Fruit fly (Drosophila melanogaster): ENCODE results near the gene Lcp65Ag2.

The Lcp65Ag2 gene

dm6 chr3L:6124616-6125408, 8.6 kb downstream of the Lcp65Ag2 start:
- no peak for TF ChIP-seq tj (GFP tag; optimal IDR thresholded peaks at IDR 0.05)
- peak; percentile 20 for TF ChIP-seq CG7045 (GFP tag; optimal IDR thresholded peaks at IDR 0.05)
- no peak for TF ChIP-seq CG14711 (tag; optimal IDR thresholded peaks at IDR 0.05)
- TF ChIP-seq toe (GFP tag; optimal IDR thresholded peaks at IDR 0.05), result peak; percentile 12
- peak; percentile 47 for TF ChIP-seq Hr96 (GFP tag; optimal IDR thresholded peaks at IDR 0.05)
- no peak for TF ChIP-seq ovo (GFP tag; optimal IDR thresholded peaks at IDR 0.05)
- no peak for TF ChIP-seq CG11617 (GFP tag; optimal IDR thresholded peaks at IDR 0.05)

- TF ChIP-seq CG11617 (GFP tag; optimal IDR thresholded peaks at IDR 0.05), result no peak
- no peak for TF ChIP-seq CG7045 (GFP tag; optimal IDR thresholded peaks at IDR 0.05)
- TF ChIP-seq pad (GFP tag; optimal IDR thresholded peaks at IDR 0.05), result no peak
- no peak for TF ChIP-seq toe (GFP tag; optimal IDR thresholded peaks at IDR 0.05)
- no peak for TF ChIP-seq Crg-1 (GFP tag; optimal IDR thresholded peaks at IDR 0.05)
- TF ChIP-seq CG12768 (GFP tag; optimal IDR thresholded peaks at IDR 0.05), result no peak
- TF ChIP-seq kay (GFP tag; ENCODE audit: borderline replicate concordance), result no peak
- TF ChIP-seq CG14711 (tag; optimal IDR thresholded peaks at IDR 0.05), result no peak
- no peak for TF ChIP-seq ovo (GFP tag; optimal IDR thresholded peaks at IDR 0.05)
- TF ChIP-seq tj (GFP tag; optimal IDR thresholded peaks at IDR 0.05), result no peak
- TF ChIP-seq cic (GFP tag; optimal IDR thresholded peaks at IDR 0.05), result no peak
Measured at dm6 chr3L:6116881-6117280, 16.5 kb downstream of the Lcp65Ag2 start.

dm6 chr3L:6115505-6115904, 17.9 kb downstream of the Lcp65Ag2 start:
- TF ChIP-seq kay (GFP tag; ENCODE audit: borderline replicate concordance) (no peak), Hr96 (GFP tag; optimal IDR thresholded peaks at IDR 0.05) (no peak), pad (GFP tag; optimal IDR thresholded peaks at IDR 0.05) (no peak), CG1620 (GFP tag; optimal IDR thresholded peaks at IDR 0.05) (no peak), CG7101 (tag; optimal IDR thresholded peaks at IDR 0.05) (no peak), CG33017 (tag; optimal IDR thresholded peaks at IDR 0.05) (no peak), CG14711 (tag; optimal IDR thresholded peaks at IDR 0.05) (no peak), Clk (GFP tag; optimal IDR thresholded peaks at IDR 0.05) (no peak), CG5204 (GFP tag; optimal IDR thresholded peaks at IDR 0.05) (no peak), bab1 (GFP tag; optimal IDR thresholded peaks at IDR 0.05) (no peak), toe (GFP tag; optimal IDR thresholded peaks at IDR 0.05) (no peak), cnc (optimal IDR thresholded peaks at IDR 0.05) (no peak)

- TF ChIP-seq CG5204 (GFP tag; optimal IDR thresholded peaks at IDR 0.05) (no peak), Hr96 (GFP tag; optimal IDR thresholded peaks at IDR 0.05) (no peak), bab1 (GFP tag; optimal IDR thresholded peaks at IDR 0.05) (no peak), pad (GFP tag; optimal IDR thresholded peaks at IDR 0.05) (no peak), Clk (GFP tag; optimal IDR thresholded peaks at IDR 0.05) (no peak), CG7045 (GFP tag; optimal IDR thresholded peaks at IDR 0.05) (no peak), Mnt (GFP tag; optimal IDR thresholded peaks at IDR 0.05) (no peak), ovo (GFP tag; optimal IDR thresholded peaks at IDR 0.05) (no peak), cnc (optimal IDR thresholded peaks at IDR 0.05) (no peak), Crg-1 (GFP tag; optimal IDR thresholded peaks at IDR 0.05) (no peak), CG33017 (tag; optimal IDR thresholded peaks at IDR 0.05) (no peak), CG14711 (tag; optimal IDR thresholded peaks at IDR 0.05) (no peak), toe (GFP tag; optimal IDR thresholded peaks at IDR 0.05) (no peak), CG12768 (GFP tag; optimal IDR thresholded peaks at IDR 0.05) (no peak), kay (GFP tag; ENCODE audit: borderline replicate concordance) (no peak), CG7101 (tag; optimal IDR thresholded peaks at IDR 0.05) (no peak), cic (GFP tag; optimal IDR thresholded peaks at IDR 0.05) (no peak)
Measured at dm6 chr3L:6111458-6111857, 21.9 kb downstream of the Lcp65Ag2 start.

dm6 chr3L:6110673-6111449, 22.5 kb downstream of the Lcp65Ag2 start:
- TF ChIP-seq cnc (optimal IDR thresholded peaks at IDR 0.05), result no peak
- TF ChIP-seq Clk (GFP tag; optimal IDR thresholded peaks at IDR 0.05), result no peak
- TF ChIP-seq kay (GFP tag; ENCODE audit: borderline replicate concordance), result no peak
- no peak for TF ChIP-seq Crg-1 (GFP tag; optimal IDR thresholded peaks at IDR 0.05)

dm6 chr3L:6108264-6109060, 24.9 kb downstream of the Lcp65Ag2 start:
- TF ChIP-seq CG33017 (tag; optimal IDR thresholded peaks at IDR 0.05) (no peak), Hr96 (GFP tag; optimal IDR thresholded peaks at IDR 0.05) (no peak), cic (GFP tag; optimal IDR thresholded peaks at IDR 0.05) (no peak), tj (GFP tag; optimal IDR thresholded peaks at IDR 0.05) (no peak)

Measured in whole organism, adult.